Fruit fly (Drosophila melanogaster) whole organism, embryonic: Measurements from ENCODE around the gene CG7370.

Experiments used
- Aef1 ChIP-seq: fragments of 200-800 bp; sonication (Bioruptor generic); IDR thresholded peaks from 3 replicates; pipeline ENCODE4 v1.3.6; 2022; ENCODE audit warnings: missing biosample characterization, missing genetic modification characterization
- Asciz ChIP-seq: fragments of 200-800 bp; sonication (Bioruptor generic); optimal IDR thresholded peaks from 2 replicates; lab custom pipeline; 2017; ENCODE audit warnings: missing biosample characterization, mild to moderate bottlenecking, missing genetic modification characterization, missing genetic modification reagents
- B-H2 ChIP-seq: fragments of 200-800 bp; sonication (Bioruptor generic); optimal IDR thresholded peaks from 2 replicates; lab custom pipeline; 2018; ENCODE audit warnings: missing biosample characterization, mild to moderate bottlenecking, missing genetic modification characterization
- Bdp1 ChIP-seq: fragments of 200-800 bp; sonication (Bioruptor generic); optimal IDR thresholded peaks from 3 replicates; lab custom pipeline; 2016; ENCODE audit warnings: missing biosample characterization, missing genetic modification characterization
- CG10565 ChIP-seq: fragments of 200-800 bp; sonication (Bioruptor generic); optimal IDR thresholded peaks from 3 replicates; lab custom pipeline; 2016; ENCODE audit warnings: missing biosample characterization, mild to moderate bottlenecking, missing genetic modification characterization
- CG12104 ChIP-seq: fragments of 200-800 bp; sonication (Bioruptor generic); optimal IDR thresholded peaks from 3 replicates; lab custom pipeline; 2016; ENCODE audit warnings: missing biosample characterization, missing genetic modification characterization
- CG14014 ChIP-seq: fragments of 200-800 bp; sonication (Bioruptor generic); IDR thresholded peaks from 2 replicates; pipeline ENCODE4 v1.3.6; 2022; ENCODE audit warnings: missing biosample characterization, missing genetic modification characterization
- CG14860 ChIP-seq: fragments of 200-800 bp; sonication (Bioruptor generic); IDR thresholded peaks from 3 replicates; pipeline ENCODE4 v1.3.6; 2022; ENCODE audit warnings: missing biosample characterization, missing genetic modification characterization; ENCODE audit not compliant: partially characterized antibody
- CG15514 ChIP-seq: fragments of 200-800 bp; sonication (Bioruptor generic); optimal IDR thresholded peaks from 3 replicates; lab custom pipeline; 2017; ENCODE audit warnings: missing biosample characterization, missing genetic modification characterization, mild to moderate bottlenecking, moderate library complexity, missing genetic modification reagents
- CG17385 ChIP-seq: fragments of 200-800 bp; sonication (Bioruptor generic); optimal IDR thresholded peaks from 3 replicates; lab custom pipeline; 2018; ENCODE audit warnings: missing biosample characterization, mild to moderate bottlenecking, missing genetic modification characterization
- CG1792 ChIP-seq: fragments of 200-800 bp; sonication (Bioruptor generic); optimal IDR thresholded peaks from 2 replicates; lab custom pipeline; 2016; ENCODE audit warnings: missing biosample characterization, missing genetic modification characterization
- CG30431 ChIP-seq: fragments of 200-800 bp; sonication (Bioruptor generic); optimal IDR thresholded peaks from 2 replicates; lab custom pipeline; 2017; ENCODE audit warnings: missing biosample characterization, missing genetic modification characterization
- CG31388 ChIP-seq: fragments of 200-800 bp; sonication (Bioruptor generic); optimal IDR thresholded peaks from 2 replicates; lab custom pipeline; 2016; ENCODE audit warnings: missing biosample characterization, missing genetic modification characterization
- CG34376 ChIP-seq: fragments of 200-800 bp; sonication (Bioruptor generic); optimal IDR thresholded peaks from 2 replicates; lab custom pipeline; 2018; ENCODE audit warnings: missing biosample characterization, mild to moderate bottlenecking, missing genetic modification characterization
- CG3847 ChIP-seq: fragments of 200-800 bp; sonication (Bioruptor generic); IDR thresholded peaks from 2 replicates; pipeline ENCODE4 v1.3.6; 2022; ENCODE audit warnings: missing biosample characterization, missing genetic modification characterization
- CG43689 ChIP-seq: fragments of 200-800 bp; sonication (Bioruptor generic); IDR thresholded peaks from 2 replicates; pipeline ENCODE4 v1.3.6; 2022; ENCODE audit warnings: missing biosample characterization, missing genetic modification characterization
- CG4820 ChIP-seq: fragments of 200-800 bp; sonication (Bioruptor generic); optimal IDR thresholded peaks from 3 replicates; lab custom pipeline; 2016; ENCODE audit warnings: missing biosample characterization, missing genetic modification characterization
- CG6175 ChIP-seq: fragments of 200-800 bp; sonication (Bioruptor generic); IDR thresholded peaks from 3 replicates; pipeline ENCODE4 v1.3.6; 2022; ENCODE audit warnings: missing biosample characterization, missing genetic modification characterization
- CG6654 ChIP-seq: fragments of 200-800 bp; sonication (Bioruptor generic); optimal IDR thresholded peaks from 2 replicates; lab custom pipeline; 2017; ENCODE audit warnings: missing biosample characterization, mild to moderate bottlenecking, missing genetic modification characterization
- CG6689 ChIP-seq: fragments of 200-800 bp; sonication (Bioruptor generic); IDR thresholded peaks from 2 replicates; pipeline ENCODE4 v1.3.6; 2022; ENCODE audit warnings: missing biosample characterization, missing genetic modification characterization
- CHES-1-like ChIP-seq: fragments of 200-800 bp; sonication (Bioruptor generic); optimal IDR thresholded peaks from 2 replicates; lab custom pipeline; 2016; ENCODE audit warnings: missing biosample characterization, missing genetic modification characterization
- D19A ChIP-seq: fragments of 200-800 bp; optimal IDR thresholded peaks from 3 replicates; lab custom pipeline; 2019; ENCODE audit warnings: missing biosample characterization, mild to moderate bottlenecking, missing genetic modification characterization, moderate library complexity
- Dbx ChIP-seq: fragments of 200-800 bp; sonication (Bioruptor generic); IDR thresholded peaks from 3 replicates; pipeline ENCODE4 v1.3.6; 2022; ENCODE audit warnings: missing biosample characterization, missing genetic modification characterization
- Dref ChIP-seq: fragments of 200-800 bp; sonication (Bioruptor generic); IDR thresholded peaks from 2 replicates; pipeline ENCODE4 v1.3.6; 2022; ENCODE audit warnings: missing biosample characterization, missing genetic modification characterization
- E2f1 ChIP-seq: fragments of 200-800 bp; sonication (Bioruptor generic); IDR thresholded peaks from 2 replicates; pipeline ENCODE4 v1.3.6; 2022; ENCODE audit warnings: missing biosample characterization, missing genetic modification characterization
- ERR ChIP-seq: fragments of 200-800 bp; sonication (Bioruptor generic); optimal IDR thresholded peaks from 2 replicates; lab custom pipeline; 2016; ENCODE audit warnings: missing biosample characterization, missing genetic modification characterization
- Lim3 ChIP-seq: fragments of 200-800 bp; sonication (Bioruptor generic); IDR thresholded peaks from 2 replicates; pipeline ENCODE4 v1.3.6; 2022; ENCODE audit warnings: missing biosample characterization, missing genetic modification characterization
- Mes4 ChIP-seq: fragments of 200-800 bp; sonication (Bioruptor generic); optimal IDR thresholded peaks from 2 replicates; lab custom pipeline; 2016; ENCODE audit warnings: missing biosample characterization, missing genetic modification characterization
- Six4 ChIP-seq: fragments of 200-800 bp; sonication (Bioruptor generic); optimal IDR thresholded peaks from 2 replicates; lab custom pipeline; 2016; ENCODE audit warnings: missing biosample characterization, missing genetic modification characterization
- Sry-δ ChIP-seq: fragments of 200-800 bp; sonication (Bioruptor generic); optimal IDR thresholded peaks from 2 replicates; lab custom pipeline; 2016; ENCODE audit warnings: missing biosample characterization, missing genetic modification characterization
- Tbp ChIP-seq: fragments of >200 bp; optimal IDR thresholded peaks from 2 replicates; lab custom pipeline; 2018; ENCODE audit warnings: missing biosample characterization, missing genetic modification characterization
- ap ChIP-seq: fragments of 200-800 bp; sonication (Bioruptor generic); IDR thresholded peaks from 2 replicates; pipeline ENCODE4 v1.3.6; 2022; ENCODE audit warnings: missing biosample characterization, missing genetic modification characterization
- ase ChIP-seq: fragments of 200-800 bp; sonication (Bioruptor generic); IDR thresholded peaks from 3 replicates; pipeline ENCODE4 v1.3.6; 2022; ENCODE audit warnings: missing biosample characterization, missing genetic modification characterization
- ato ChIP-seq: fragments of 200-800 bp; sonication (Bioruptor generic); IDR thresholded peaks from 2 replicates; pipeline ENCODE4 v1.3.6; 2022; ENCODE audit warnings: missing biosample characterization, missing genetic modification characterization; ENCODE audit not compliant: partially characterized antibody
- bab2 ChIP-seq: fragments of 200-800 bp; sonication (Bioruptor generic); optimal IDR thresholded peaks from 2 replicates; lab custom pipeline; 2016; ENCODE audit warnings: missing biosample characterization, missing genetic modification characterization
- dati ChIP-seq: fragments of 200-800 bp; sonication (Bioruptor generic); IDR thresholded peaks from 2 replicates; pipeline ENCODE4 v1.3.6; 2022; ENCODE audit warnings: missing biosample characterization, missing genetic modification characterization
- disco-r ChIP-seq: fragments of 200-800 bp; sonication (Bioruptor generic); optimal IDR thresholded peaks from 2 replicates; lab custom pipeline; 2016; ENCODE audit warnings: missing biosample characterization, missing genetic modification characterization
- fd102C ChIP-seq: fragments of 200-800 bp; sonication (Bioruptor generic); optimal IDR thresholded peaks from 2 replicates; lab custom pipeline; 2018; ENCODE audit warnings: missing biosample characterization, mild to moderate bottlenecking, missing genetic modification characterization, moderate library complexity
- fru ChIP-seq: fragments of >200 bp; optimal IDR thresholded peaks from 2 replicates; lab custom pipeline; 2017
- jumu ChIP-seq: fragments of 200-800 bp; sonication (Bioruptor generic); optimal IDR thresholded peaks from 3 replicates; lab custom pipeline; 2016; ENCODE audit warnings: missing biosample characterization, missing genetic modification characterization
- lbe ChIP-seq: fragments of 200-800 bp; sonication (Bioruptor generic); optimal IDR thresholded peaks from 2 replicates; lab custom pipeline; 2016; ENCODE audit warnings: missing biosample characterization, mild to moderate bottlenecking, missing genetic modification characterization
- org-1 ChIP-seq: fragments of 200-800 bp; sonication (Bioruptor generic); optimal IDR thresholded peaks from 2 replicates; lab custom pipeline; 2017; ENCODE audit warnings: missing biosample characterization, missing genetic modification characterization
- peb ChIP-seq: fragments of 200-800 bp; sonication (Bioruptor generic); IDR thresholded peaks from 2 replicates; pipeline ENCODE4 v1.3.6; 2022; ENCODE audit warnings: missing biosample characterization, missing genetic modification characterization
- pzg ChIP-seq: fragments of 200-800 bp; sonication (Bioruptor generic); optimal IDR thresholded peaks from 3 replicates; lab custom pipeline; 2018; ENCODE audit warnings: missing biosample characterization, mild to moderate bottlenecking, missing genetic modification characterization, moderate library complexity
- ro ChIP-seq: fragments of 200-800 bp; sonication (Bioruptor generic); IDR thresholded peaks from 2 replicates; pipeline ENCODE4 v1.3.6; 2022; ENCODE audit warnings: missing biosample characterization, missing genetic modification characterization
- sc ChIP-seq, 3 experiments: fragments of >200 bp in 2 of 3; fragments of 200-800 bp in 1 of 3; sonication (Bioruptor generic) in 1 of 3; optimal IDR thresholded peaks; 2 replicates in 2 of 3; 3 replicates in 1 of 3; lab custom pipeline; 2017; ENCODE audit warnings: mild to moderate bottlenecking in 1 of 3, missing biosample characterization in 1 of 3, missing genetic modification characterization in 1 of 3, missing genetic modification reagents in 1 of 3
- slp2 ChIP-seq: fragments of 200-800 bp; sonication (Bioruptor generic); optimal IDR thresholded peaks from 2 replicates; lab custom pipeline; 2016; ENCODE audit warnings: missing biosample characterization, missing genetic modification characterization
- so ChIP-seq: fragments of 200-800 bp; sonication (Bioruptor generic); IDR thresholded peaks from 3 replicates; pipeline ENCODE4 v1.3.6; 2022; ENCODE audit warnings: missing biosample characterization, missing genetic modification characterization
- toy ChIP-seq: fragments of 200-800 bp; sonication (Bioruptor generic); IDR thresholded peaks from 2 replicates; pipeline ENCODE4 v1.3.6; 2022; ENCODE audit warnings: missing biosample characterization, missing genetic modification characterization
- tx ChIP-seq: fragments of 200-800 bp; sonication (Bioruptor generic); optimal IDR thresholded peaks from 2 replicates; lab custom pipeline; 2016; ENCODE audit warnings: missing biosample characterization, missing genetic modification characterization
- wek ChIP-seq: fragments of 200-800 bp; sonication (Bioruptor generic); optimal IDR thresholded peaks from 3 replicates; lab custom pipeline; 2018; ENCODE audit warnings: missing biosample characterization, mild to moderate bottlenecking, missing genetic modification characterization, moderate library complexity

CG7370 gene

dm6 chr3L:21738175-21739016 lies 31.2 kb upstream of the CG7370 start, which contains the start of gene CG14567 (continued):
- peak; percentile 12; the same call in 1 of the 3 replicates for TF ChIP-seq ase (GFP tag; lab: Robert Waterston, UW)
- no peak for TF ChIP-seq Bdp1 (GFP tag; lab: Kevin White, UChicago)
- no peak for TF ChIP-seq tx (GFP tag; lab: Kevin White, UChicago)
- no peak for TF ChIP-seq CG6175
- no peak for TF ChIP-seq CG6654 (GFP tag; lab: Kevin White, UChicago)
- no peak for TF ChIP-seq bab2 (GFP tag; lab: Kevin White, UChicago)
- no peak for TF ChIP-seq CG12104 (GFP tag; lab: Kevin White, UChicago)
- TF ChIP-seq Lim3 (GFP tag; lab: Robert Waterston, UW), result no peak
- no peak for TF ChIP-seq CG14014
- no peak for TF ChIP-seq dati (GFP tag; lab: Robert Waterston, UW)
- TF ChIP-seq CG6689 (GFP tag; lab: Robert Waterston, UW), result peak; percentile 30; the same call in 1 of the 2 replicates
- TF ChIP-seq sc (optimal IDR thresholded peaks at IDR 0.05; lab: Kevin White, UChicago), result no peak
- no peak for TF ChIP-seq sc (GFP tag; optimal IDR thresholded peaks at IDR 0.05; lab: Kevin White, UChicago)
- TF ChIP-seq CHES-1-like (GFP tag; lab: Kevin White, UChicago), result no peak
- no peak for TF ChIP-seq peb
- TF ChIP-seq lbe, result no peak
- no peak for TF ChIP-seq Sry-δ (GFP tag; lab: Kevin White, UChicago)
- TF ChIP-seq disco-r, result no peak
- no peak for TF ChIP-seq ato (GFP tag; lab: Robert Waterston, UW)
- TF ChIP-seq ap (GFP tag; lab: Robert Waterston, UW), result peak; percentile 46
- no peak for TF ChIP-seq Dref (GFP tag; lab: Robert Waterston, UW)
- no peak for TF ChIP-seq pzg (GFP tag; lab: Kevin White, UChicago)
- no peak for TF ChIP-seq Mes4
- TF ChIP-seq so (GFP tag; lab: Robert Waterston, UW), result no peak
- no peak for TF ChIP-seq CG43689
- TF ChIP-seq CG34376 (GFP tag; lab: Kevin White, UChicago), result no peak
- TF ChIP-seq toy (GFP tag; lab: Robert Waterston, UW), result no peak
- TF ChIP-seq org-1 (GFP tag; lab: Kevin White, UChicago), result no peak
- peak; percentile 5 for TF ChIP-seq CG17385 (GFP tag; lab: Kevin White, UChicago)
- no peak for TF ChIP-seq Asciz
- TF ChIP-seq slp2 (GFP tag; lab: Kevin White, UChicago), result no peak
- TF ChIP-seq fru (lab: Kevin White, UChicago), result no peak
- TF ChIP-seq ro, result no peak
- no peak for TF ChIP-seq D19A (tag; lab: Kevin White, UChicago)
- TF ChIP-seq Six4 (GFP tag; lab: Kevin White, UChicago), result no peak
- no peak for TF ChIP-seq CG31388 (GFP tag; lab: Kevin White, UChicago)
- TF ChIP-seq CG10565, result no peak
- TF ChIP-seq fd102C, result no peak
- no peak for TF ChIP-seq CG30431 (GFP tag; lab: Kevin White, UChicago)
- no peak for TF ChIP-seq Tbp (GFP tag; lab: Kevin White, UChicago)
- peak; percentile 1 for TF ChIP-seq CG4820 (GFP tag; lab: Kevin White, UChicago)
- no peak for TF ChIP-seq CG3847 (GFP tag; lab: Robert Waterston, UW)
- 0 out of 3 replicates have a peak, but pooled peaks have one; percentile 13 for TF ChIP-seq Aef1 (GFP tag; lab: Robert Waterston, UW)
- TF ChIP-seq ERR (GFP tag; lab: Kevin White, UChicago), result no peak
- TF ChIP-seq CG14860, result no peak
- no peak for TF ChIP-seq B-H2 (GFP tag; lab: Kevin White, UChicago)
- TF ChIP-seq CG15514 (GFP tag; lab: Kevin White, UChicago), result no peak
- TF ChIP-seq jumu (GFP tag; lab: Kevin White, UChicago), result no peak
- TF ChIP-seq Dbx (GFP tag; lab: Robert Waterston, UW), result no peak
- no peak for TF ChIP-seq E2f1 (GFP tag; lab: Robert Waterston, UW)
- TF ChIP-seq CG1792, result no peak
- no peak for TF ChIP-seq wek (GFP tag; lab: Kevin White, UChicago)
